Worm (Caenorhabditis elegans) whole organism, L2 larva: Measurements from ENCODE around the gene Y7A5A.2.

ENCODE experiments used
- C34F6.9 ChIP-seq: fragments of 150-350 bp; optimal IDR thresholded peaks from 2 replicates; lab custom pipeline; 2014; ENCODE audit warnings: missing biosample characterization, missing genetic modification characterization
- F13H6.1 ChIP-seq: sonication (generic microtip); optimal IDR thresholded peaks from 2 replicates; lab custom pipeline; 2016; ENCODE audit warnings: missing genetic modification characterization, missing compliant biosample characterization
- R02D3.7 ChIP-seq: fragments of 150-350 bp; optimal IDR thresholded peaks from 2 replicates; lab custom pipeline; 2014; ENCODE audit warnings: missing biosample characterization, missing genetic modification characterization
- Y55F3AM.14 ChIP-seq: fragments of 200-800 bp; sonication (Bioruptor generic); optimal IDR thresholded peaks from 2 replicates; lab custom pipeline; 2018; ENCODE audit warnings: mild to moderate bottlenecking, missing genetic modification characterization, missing compliant biosample characterization
- ZK546.5 ChIP-seq: sonication (generic microtip); optimal IDR thresholded peaks from 2 replicates; lab custom pipeline; 2017; ENCODE audit warnings: missing biosample characterization, missing genetic modification characterization
- alr-1 ChIP-seq: fragments of 150-350 bp; optimal IDR thresholded peaks from 2 replicates; lab custom pipeline; 2014; ENCODE audit warnings: missing biosample characterization, missing genetic modification characterization
- aly-2 ChIP-seq: fragments of 150-350 bp; optimal IDR thresholded peaks from 2 replicates; lab custom pipeline; 2014; ENCODE audit warnings: missing biosample characterization, missing genetic modification characterization
- ama-1 ChIP-seq: fragments of 150-350 bp; optimal IDR thresholded peaks from 2 replicates; lab custom pipeline; 2018; ENCODE audit warnings: inconsistent platforms
- blmp-1 ChIP-seq: sonication (generic microtip); optimal IDR thresholded peaks from 2 replicates; lab custom pipeline; 2017; ENCODE audit warnings: missing genetic modification characterization, mild to moderate bottlenecking, missing compliant biosample characterization, antibody characterized with exemption, moderate library complexity; ENCODE audit not compliant: insufficient read depth
- ceh-16 ChIP-seq: fragments of 150-350 bp; optimal IDR thresholded peaks from 2 replicates; lab custom pipeline; 2014; ENCODE audit warnings: missing biosample characterization, missing genetic modification characterization
- ceh-82 ChIP-seq: fragments of 150-350 bp; optimal IDR thresholded peaks from 2 replicates; lab custom pipeline; 2014; ENCODE audit warnings: missing biosample characterization, missing genetic modification characterization
- crh-2 ChIP-seq: sonication (generic microtip); optimal IDR thresholded peaks from 2 replicates; lab custom pipeline; 2017; ENCODE audit warnings: missing biosample characterization, missing genetic modification characterization
- egl-27 ChIP-seq: sonication (generic microtip); optimal IDR thresholded peaks from 3 replicates; lab custom pipeline; 2017; ENCODE audit warnings: missing biosample characterization, missing genetic modification reagents, missing genetic modification characterization
- elt-1 ChIP-seq: fragments of 150-350 bp; optimal IDR thresholded peaks from 2 replicates; lab custom pipeline; 2014; ENCODE audit warnings: missing biosample characterization, missing genetic modification characterization
- elt-3 ChIP-seq: sonication (generic microtip); optimal IDR thresholded peaks from 2 replicates; lab custom pipeline; 2017; ENCODE audit warnings: missing biosample characterization, missing genetic modification characterization
- fos-1 ChIP-seq: fragments of 150-350 bp; optimal IDR thresholded peaks from 2 replicates; lab custom pipeline; 2014; ENCODE audit warnings: missing biosample characterization, missing genetic modification characterization
- gmeb-1 ChIP-seq: fragments of 150-350 bp; optimal IDR thresholded peaks from 2 replicates; lab custom pipeline; 2014; ENCODE audit warnings: missing biosample characterization, missing genetic modification characterization
- lin-11 ChIP-seq: fragments of 150-350 bp; sonication (generic microtip); optimal IDR thresholded peaks from 2 replicates; lab custom pipeline; 2014; ENCODE audit warnings: missing biosample characterization, missing genetic modification characterization, inconsistent platforms, mixed read lengths
- lin-13 ChIP-seq: fragments of 150-350 bp; optimal IDR thresholded peaks from 2 replicates; lab custom pipeline; 2014; ENCODE audit warnings: missing biosample characterization, missing genetic modification reagents, missing genetic modification characterization
- lin-39 ChIP-seq: fragments of 150-350 bp; optimal IDR thresholded peaks from 2 replicates; lab custom pipeline; 2014; ENCODE audit warnings: missing biosample characterization, missing genetic modification reagents, missing genetic modification characterization
- mab-5 ChIP-seq: fragments of 150-350 bp; optimal IDR thresholded peaks from 2 replicates; lab custom pipeline; 2014; ENCODE audit warnings: missing biosample characterization, missing genetic modification characterization
- mbf-1 ChIP-seq: sonication (generic microtip); optimal IDR thresholded peaks from 2 replicates; lab custom pipeline; 2017; ENCODE audit warnings: missing biosample characterization, missing genetic modification characterization
- mdl-1 ChIP-seq, 2 experiments: fragments of 150-350 bp in 1 of 2; sonication (generic microtip) in 1 of 2; optimal IDR thresholded peaks; 2 replicates each; lab custom pipeline; 2017; ENCODE audit warnings: missing biosample characterization in 2 of 2, missing genetic modification characterization in 2 of 2
- nhr-10 ChIP-seq: sonication (generic microtip); optimal IDR thresholded peaks from 2 replicates; lab custom pipeline; 2017; ENCODE audit warnings: missing biosample characterization, missing genetic modification characterization
- nhr-11 ChIP-seq: fragments of 150-350 bp; optimal IDR thresholded peaks from 2 replicates; lab custom pipeline; 2014; ENCODE audit warnings: missing biosample characterization, missing genetic modification characterization
- nhr-12 ChIP-seq: fragments of 150-350 bp; optimal IDR thresholded peaks from 2 replicates; lab custom pipeline; 2014; ENCODE audit warnings: missing biosample characterization, missing genetic modification characterization
- nhr-129 ChIP-seq: fragments of 150-350 bp; optimal IDR thresholded peaks from 2 replicates; lab custom pipeline; 2014; ENCODE audit warnings: missing biosample characterization, missing genetic modification characterization
- nhr-21 ChIP-seq: fragments of 150-350 bp; optimal IDR thresholded peaks from 2 replicates; lab custom pipeline; 2014; ENCODE audit warnings: missing biosample characterization, missing genetic modification characterization
- nhr-23 ChIP-seq: fragments of 150-350 bp; optimal IDR thresholded peaks from 2 replicates; lab custom pipeline; 2014; ENCODE audit warnings: missing biosample characterization, missing genetic modification reagents, missing genetic modification characterization
- nhr-237 ChIP-seq: fragments of 150-350 bp; optimal IDR thresholded peaks from 2 replicates; lab custom pipeline; 2014; ENCODE audit warnings: missing biosample characterization, missing genetic modification characterization
- nhr-25 ChIP-seq: fragments of 150-350 bp; sonication (generic microtip); optimal IDR thresholded peaks from 3 replicates; lab custom pipeline; 2014; ENCODE audit warnings: missing biosample characterization, missing genetic modification characterization
- nhr-6 ChIP-seq: fragments of 150-350 bp; optimal IDR thresholded peaks from 2 replicates; lab custom pipeline; 2014; ENCODE audit warnings: missing biosample characterization, missing genetic modification characterization
- nhr-77 ChIP-seq: fragments of 150-350 bp; optimal IDR thresholded peaks from 2 replicates; lab custom pipeline; 2014; ENCODE audit warnings: missing biosample characterization, missing genetic modification characterization
- peb-1 ChIP-seq: fragments of 150-350 bp; optimal IDR thresholded peaks from 2 replicates; lab custom pipeline; 2014; ENCODE audit warnings: missing biosample characterization, missing genetic modification characterization
- sem-4 ChIP-seq: fragments of 150-350 bp; optimal IDR thresholded peaks from 2 replicates; lab custom pipeline; 2014; ENCODE audit warnings: missing biosample characterization, missing genetic modification reagents, missing genetic modification characterization
- skn-1 ChIP-seq: sonication (generic microtip); optimal IDR thresholded peaks from 2 replicates; lab custom pipeline; 2017; ENCODE audit warnings: missing biosample characterization, missing genetic modification characterization
- sma-3 ChIP-seq: sonication (generic microtip); optimal IDR thresholded peaks from 2 replicates; lab custom pipeline; 2016; ENCODE audit warnings: missing genetic modification reagents, missing genetic modification characterization, missing compliant biosample characterization
- sma-9 ChIP-seq, 2 experiments: fragments of 150-350 bp in 1 of 2; sonication (generic microtip) in 1 of 2; optimal IDR thresholded peaks; 2 replicates each; lab custom pipeline; 2014 to 2016; ENCODE audit warnings: missing genetic modification characterization in 2 of 2, mild to moderate bottlenecking in 1 of 2, missing biosample characterization in 1 of 2, missing compliant biosample characterization in 1 of 2, missing genetic modification reagents in 1 of 2, moderate library complexity in 1 of 2
- unc-39 ChIP-seq: fragments of 150-350 bp; optimal IDR thresholded peaks from 2 replicates; lab custom pipeline; 2014; ENCODE audit warnings: missing biosample characterization, missing genetic modification characterization
- unc-55 ChIP-seq: fragments of 150-350 bp; sonication (generic microtip); optimal IDR thresholded peaks from 3 replicates; lab custom pipeline; 2014; ENCODE audit warnings: missing biosample characterization, missing genetic modification reagents, missing genetic modification characterization
- unc-62 ChIP-seq: fragments of 150-350 bp; optimal IDR thresholded peaks from 2 replicates; lab custom pipeline; 2014; ENCODE audit warnings: missing biosample characterization, missing genetic modification reagents, missing genetic modification characterization
- zag-1 ChIP-seq: fragments of 150-350 bp; optimal IDR thresholded peaks from 2 replicates; lab custom pipeline; 2014; ENCODE audit warnings: missing biosample characterization, missing genetic modification characterization
- ztf-1 ChIP-seq: fragments of 200-800 bp; sonication (Bioruptor generic); conservative IDR thresholded peaks from 2 replicates; pipeline ENCODE4 v1.3.6; 2022; ENCODE audit warnings: missing genetic modification characterization, missing compliant biosample characterization
- ztf-11 ChIP-seq: sonication (generic microtip); optimal IDR thresholded peaks from 2 replicates; lab custom pipeline; 2017; ENCODE audit warnings: missing biosample characterization, missing genetic modification characterization
- ztf-4 ChIP-seq: fragments of 150-350 bp; optimal IDR thresholded peaks from 2 replicates; lab custom pipeline; 2014; ENCODE audit warnings: missing biosample characterization, missing genetic modification characterization

The Y7A5A.2 gene

ce11 chrX:15747814-15748213 is 24.7 kb downstream of the Y7A5A.2 start:
- TF ChIP-seq nhr-21 (tag; lab: Kevin White, UChicago): peak; percentile 33
- TF ChIP-seq skn-1 (tag; lab: Kevin White, UChicago): no peak
- no peak for TF ChIP-seq Y55F3AM.14 (GFP tag; lab: Kevin White, UChicago)
- TF ChIP-seq C34F6.9: no peak
- no peak for TF ChIP-seq zag-1
- no peak for TF ChIP-seq alr-1 (tag; lab: Kevin White, UChicago)
- TF ChIP-seq, all 48 proteins: peak for 1

ce11 chrX:15746705-15747104 is 25.8 kb downstream of the Y7A5A.2 start, which contains the start of gene srxa-9:
srxa-9 (plus strand) TSS chrX:15747005.
- TF ChIP-seq nhr-6 (tag; lab: Kevin White, UChicago) (no peak), unc-55 (GFP tag; lab: Kevin White, UChicago) (no peak), unc-62 (GFP tag; lab: Kevin White, UChicago) (no peak), crh-2 (tag; lab: Kevin White, UChicago) (no peak), ceh-82 (tag; lab: Kevin White, UChicago) (no peak)

ce11 chrX:15742310-15742709 is 30.2 kb downstream of the Y7A5A.2 start, which contains the start of gene nhr-255:
nhr-255 (plus strand) TSS chrX:15742610.
- TF ChIP-seq gmeb-1 (tag; lab: Kevin White, UChicago) (no peak), nhr-129 (tag; lab: Kevin White, UChicago) (no peak), blmp-1 (tag; lab: Kevin White, UChicago) (no peak), ceh-16 (tag; lab: Kevin White, UChicago) (no peak), ZK546.5 (tag; lab: Kevin White, UChicago) (no peak), egl-27 (tag; lab: Kevin White, UChicago) (no peak), ceh-82 (tag; lab: Kevin White, UChicago) (no peak), nhr-25 (tag; lab: Kevin White, UChicago) (no peak)
- TF ChIP-seq, all 48 proteins: peak for 0

ce11 chrX:15741852-15742251 is 30.7 kb downstream of the Y7A5A.2 start:
- TF ChIP-seq nhr-11 (tag; lab: Kevin White, UChicago) (no peak), peb-1 (tag; lab: Kevin White, UChicago) (no peak), mdl-1 (tag; optimal IDR thresholded peaks at IDR 0.05; lab: Kevin White, UChicago) (peak in 1 of 2 experiments; percentile 33), nhr-129 (tag; lab: Kevin White, UChicago) (peak; percentile 84), lin-13 (peak; percentile 52), elt-3 (tag; lab: Kevin White, UChicago) (no peak), fos-1 (peak; percentile 43), nhr-21 (tag; lab: Kevin White, UChicago) (no peak), F13H6.1 (tag; lab: Kevin White, UChicago) (peak; percentile 41), zag-1 (peak; percentile 2), ama-1 (no peak), blmp-1 (tag; lab: Kevin White, UChicago) (no peak), nhr-25 (tag; lab: Kevin White, UChicago) (no peak), sma-3 (GFP tag; lab: Kevin White, UChicago) (peak; percentile 39), lin-39 (tag; lab: Kevin White, UChicago) (no peak), unc-55 (GFP tag; lab: Kevin White, UChicago) (peak; percentile 63), Y55F3AM.14 (GFP tag; lab: Kevin White, UChicago) (peak; percentile 41), unc-39 (no peak), ztf-4 (tag; lab: Kevin White, UChicago) (no peak), nhr-23 (no peak), nhr-237 (tag; lab: Kevin White, UChicago) (no peak), ZK546.5 (tag; lab: Kevin White, UChicago) (no peak), sma-9 (GFP tag; optimal IDR thresholded peaks at IDR 0.05; lab: Kevin White, UChicago) (peak; percentile 53), sma-9 (tag; optimal IDR thresholded peaks at IDR 0.05; lab: Kevin White, UChicago) (no peak), lin-11 (tag; lab: Kevin White, UChicago) (peak; percentile 57), nhr-12 (tag; lab: Kevin White, UChicago) (no peak), ztf-1 (GFP tag; lab: Robert Waterston, UW) (no peak), mab-5 (tag; lab: Kevin White, UChicago) (no peak), mbf-1 (no peak), alr-1 (tag; lab: Kevin White, UChicago) (no peak), elt-1 (tag; lab: Kevin White, UChicago) (no peak), ztf-11 (tag; lab: Kevin White, UChicago) (no peak), R02D3.7 (tag; lab: Kevin White, UChicago) (no peak), unc-62 (GFP tag; lab: Kevin White, UChicago) (no peak), ceh-16 (tag; lab: Kevin White, UChicago) (peak; percentile 8), sem-4 (no peak), skn-1 (tag; lab: Kevin White, UChicago) (no peak), nhr-10 (tag; lab: Kevin White, UChicago) (no peak), nhr-77 (tag; lab: Kevin White, UChicago) (no peak), C34F6.9 (peak; percentile 13), nhr-6 (tag; lab: Kevin White, UChicago) (no peak), gmeb-1 (tag; lab: Kevin White, UChicago) (peak; percentile 57), aly-2 (tag; lab: Kevin White, UChicago) (no peak), ceh-82 (tag; lab: Kevin White, UChicago) (no peak), crh-2 (tag; lab: Kevin White, UChicago) (peak; percentile 59)
